Fruit fly (Drosophila melanogaster) whole organism, embryonic: ENCODE data around the gene vers.

Source experiments
- Adf1 ChIP-seq: fragments of 200-800 bp; sonication (Bioruptor generic); IDR thresholded peaks from 2 replicates; pipeline ENCODE4 v1.3.6; 2022; ENCODE audit warnings: missing biosample characterization, missing genetic modification characterization
- Atf6 ChIP-seq: fragments of 200-800 bp; sonication (Bioruptor generic); IDR thresholded peaks from 2 replicates; pipeline ENCODE4 v1.3.6; 2022; ENCODE audit warnings: missing biosample characterization, missing genetic modification characterization
- B-H2 ChIP-seq: fragments of 200-800 bp; sonication (Bioruptor generic); optimal IDR thresholded peaks from 2 replicates; lab custom pipeline; 2018; ENCODE audit warnings: missing biosample characterization, mild to moderate bottlenecking, missing genetic modification characterization
- Bgb ChIP-seq: fragments of 200-800 bp; sonication (Bioruptor generic); IDR thresholded peaks from 2 replicates; pipeline ENCODE4 v1.3.6; 2022; ENCODE audit warnings: missing biosample characterization, missing genetic modification characterization; ENCODE audit not compliant: partially characterized antibody
- CG11504 ChIP-seq: fragments of 200-800 bp; sonication (Bioruptor generic); optimal IDR thresholded peaks from 3 replicates; lab custom pipeline; 2019; ENCODE audit warnings: missing biosample characterization, mild to moderate bottlenecking, missing genetic modification characterization, moderate library complexity
- CG12219 ChIP-seq: fragments of 200-800 bp; sonication (Bioruptor generic); optimal IDR thresholded peaks from 3 replicates; lab custom pipeline; 2018; ENCODE audit warnings: missing biosample characterization, mild to moderate bottlenecking, missing genetic modification characterization
- CG12769 ChIP-seq: fragments of 200-800 bp; sonication (Bioruptor generic); optimal IDR thresholded peaks from 2 replicates; lab custom pipeline; 2019; ENCODE audit warnings: missing biosample characterization, mild to moderate bottlenecking, missing genetic modification characterization, moderate library complexity
- CG14014 ChIP-seq: fragments of 200-800 bp; sonication (Bioruptor generic); IDR thresholded peaks from 2 replicates; pipeline ENCODE4 v1.3.6; 2022; ENCODE audit warnings: missing biosample characterization, missing genetic modification characterization
- CG15514 ChIP-seq: fragments of 200-800 bp; sonication (Bioruptor generic); optimal IDR thresholded peaks from 3 replicates; lab custom pipeline; 2017; ENCODE audit warnings: missing biosample characterization, missing genetic modification characterization, mild to moderate bottlenecking, moderate library complexity, missing genetic modification reagents
- CG15601 ChIP-seq: fragments of 200-800 bp; sonication (Bioruptor generic); optimal IDR thresholded peaks from 3 replicates; lab custom pipeline; 2019; ENCODE audit warnings: missing biosample characterization, mild to moderate bottlenecking, missing genetic modification characterization, moderate library complexity
- CG1603 ChIP-seq: fragments of 200-800 bp; sonication (Bioruptor generic); optimal IDR thresholded peaks from 2 replicates; lab custom pipeline; 2019; ENCODE audit warnings: missing biosample characterization, mild to moderate bottlenecking, missing genetic modification characterization, moderate library complexity
- CG18262 ChIP-seq: fragments of 200-800 bp; optimal IDR thresholded peaks from 3 replicates; lab custom pipeline; 2019; ENCODE audit warnings: missing biosample characterization, mild to moderate bottlenecking, missing genetic modification characterization, moderate library complexity
- CG2712 ChIP-seq: fragments of 200-800 bp; optimal IDR thresholded peaks from 3 replicates; lab custom pipeline; 2019; ENCODE audit warnings: missing biosample characterization, mild to moderate bottlenecking, missing genetic modification characterization, moderate library complexity
- CG3281 ChIP-seq: fragments of 200-800 bp; sonication (Bioruptor generic); optimal IDR thresholded peaks from 3 replicates; lab custom pipeline; 2017; ENCODE audit warnings: missing biosample characterization, mild to moderate bottlenecking, missing genetic modification characterization
- CG33557 ChIP-seq: fragments of 200-800 bp; sonication (Bioruptor generic); optimal IDR thresholded peaks from 2 replicates; lab custom pipeline; 2019; ENCODE audit warnings: missing biosample characterization, mild to moderate bottlenecking, missing genetic modification characterization, moderate library complexity
- CG34376 ChIP-seq: fragments of 200-800 bp; sonication (Bioruptor generic); optimal IDR thresholded peaks from 2 replicates; lab custom pipeline; 2018; ENCODE audit warnings: missing biosample characterization, mild to moderate bottlenecking, missing genetic modification characterization
- CG6765 ChIP-seq: fragments of 200-800 bp; sonication (Bioruptor generic); optimal IDR thresholded peaks from 3 replicates; lab custom pipeline; 2017; ENCODE audit warnings: missing biosample characterization, mild to moderate bottlenecking, missing genetic modification characterization
- CG7839 ChIP-seq: fragments of 200-800 bp; sonication (Bioruptor generic); optimal IDR thresholded peaks from 3 replicates; lab custom pipeline; 2018; ENCODE audit warnings: missing biosample characterization, mild to moderate bottlenecking, missing genetic modification characterization, moderate library complexity
- CG8290 ChIP-seq, 3 experiments: fragments of 200-800 bp; sonication (Bioruptor generic); optimal IDR thresholded peaks; 2 replicates each; lab custom pipeline; 2016 to 2019; ENCODE audit warnings: missing biosample characterization in 3 of 3, missing genetic modification characterization in 3 of 3, mild to moderate bottlenecking in 2 of 3, moderate library complexity in 1 of 3
- CoRest ChIP-seq: fragments of 200-800 bp; sonication (Bioruptor generic); optimal IDR thresholded peaks from 3 replicates; lab custom pipeline; 2018; ENCODE audit warnings: missing biosample characterization, mild to moderate bottlenecking, missing genetic modification characterization, moderate library complexity
- Dbx ChIP-seq: fragments of 200-800 bp; sonication (Bioruptor generic); IDR thresholded peaks from 3 replicates; pipeline ENCODE4 v1.3.6; 2022; ENCODE audit warnings: missing biosample characterization, missing genetic modification characterization
- Dp ChIP-seq: fragments of 200-800 bp; sonication (Bioruptor generic); optimal IDR thresholded peaks from 2 replicates; lab custom pipeline; 2018; ENCODE audit warnings: missing biosample characterization, mild to moderate bottlenecking, missing genetic modification characterization, moderate library complexity
- Fer1 ChIP-seq: fragments of 200-800 bp; sonication (Bioruptor generic); optimal IDR thresholded peaks from 2 replicates; lab custom pipeline; 2017; ENCODE audit warnings: missing biosample characterization, mild to moderate bottlenecking, missing genetic modification characterization
- HLHmδ ChIP-seq: fragments of 200-800 bp; sonication (Bioruptor generic); optimal IDR thresholded peaks from 2 replicates; lab custom pipeline; 2018; ENCODE audit warnings: missing biosample characterization, mild to moderate bottlenecking, missing genetic modification characterization, moderate library complexity
- Lim3 ChIP-seq: fragments of 200-800 bp; sonication (Bioruptor generic); IDR thresholded peaks from 2 replicates; pipeline ENCODE4 v1.3.6; 2022; ENCODE audit warnings: missing biosample characterization, missing genetic modification characterization
- MESR4 ChIP-seq: fragments of 200-800 bp; sonication (Bioruptor generic); optimal IDR thresholded peaks from 2 replicates; lab custom pipeline; 2018; ENCODE audit warnings: missing biosample characterization, mild to moderate bottlenecking, missing genetic modification characterization, moderate library complexity
- Nf-YB ChIP-seq: fragments of 200-800 bp; sonication (Bioruptor generic); optimal IDR thresholded peaks from 3 replicates; lab custom pipeline; 2019; ENCODE audit warnings: missing biosample characterization, mild to moderate bottlenecking, missing genetic modification characterization, moderate library complexity
- Scr ChIP-seq: fragments of 200-800 bp; sonication (Bioruptor generic); IDR thresholded peaks from 2 replicates; pipeline ENCODE4 v1.3.6; 2022; ENCODE audit warnings: missing biosample characterization, missing genetic modification characterization; ENCODE audit not compliant: partially characterized antibody
- Trl ChIP-seq, 3 experiments: fragments of >200 bp in 2 of 3; fragments of 200-800 bp in 1 of 3; sonication (Bioruptor generic) in 1 of 3; optimal IDR thresholded peaks; 2 replicates in 1 of 3; 3 replicates in 2 of 3; lab custom pipeline; 2016 to 2017; ENCODE audit warnings: missing biosample characterization in 1 of 3, missing genetic modification characterization in 1 of 3
- amos ChIP-seq: fragments of 200-800 bp; sonication (Bioruptor generic); IDR thresholded peaks from 2 replicates; pipeline ENCODE4 v1.3.6; 2022; ENCODE audit warnings: missing biosample characterization, missing genetic modification characterization; ENCODE audit not compliant: partially characterized antibody
- bbx ChIP-seq: fragments of 200-800 bp; sonication (Bioruptor generic); IDR thresholded peaks from 2 replicates; pipeline ENCODE4 v1.3.6; 2022; ENCODE audit warnings: missing biosample characterization, missing genetic modification characterization; ENCODE audit not compliant: partially characterized antibody
- chn ChIP-seq: fragments of 200-800 bp; sonication (Bioruptor generic); optimal IDR thresholded peaks from 2 replicates; lab custom pipeline; 2016; ENCODE audit warnings: missing biosample characterization, missing genetic modification characterization
- ci ChIP-seq: fragments of 200-800 bp; sonication (Bioruptor generic); IDR thresholded peaks from 3 replicates; pipeline ENCODE4 v1.3.6; 2022; ENCODE audit warnings: missing biosample characterization, missing genetic modification characterization
- dm ChIP-seq: fragments of 200-800 bp; sonication (Bioruptor generic); optimal IDR thresholded peaks from 3 replicates; lab custom pipeline; 2016; ENCODE audit warnings: missing biosample characterization, missing genetic modification characterization
- emc ChIP-seq: fragments of 200-800 bp; sonication (Bioruptor generic); optimal IDR thresholded peaks from 2 replicates; lab custom pipeline; 2016; ENCODE audit warnings: missing biosample characterization, missing genetic modification characterization
- gro ChIP-seq: fragments of 200-800 bp; sonication (Bioruptor generic); optimal IDR thresholded peaks from 2 replicates; lab custom pipeline; 2016; ENCODE audit warnings: missing biosample characterization, missing genetic modification characterization
- ham ChIP-seq: fragments of 200-800 bp; sonication (Bioruptor generic); IDR thresholded peaks from 2 replicates; pipeline ENCODE4 v1.3.6; 2022; ENCODE audit warnings: missing biosample characterization, missing genetic modification characterization
- hkb ChIP-seq, 2 experiments: fragments of 200-800 bp in 1 of 2; fragments of >200 bp in 1 of 2; sonication (Bioruptor generic) in 1 of 2; IDR thresholded peaks in 1 of 2; optimal IDR thresholded peaks in 1 of 2; 2 replicates each; pipeline versions ENCODE4 v1.3.6 to Lab custom; 2017 to 2022; ENCODE audit warnings: missing biosample characterization in 1 of 2, missing genetic modification characterization in 1 of 2
- inv ChIP-seq: fragments of 200-800 bp; sonication (Bioruptor generic); IDR thresholded peaks from 2 replicates; pipeline ENCODE4 v1.3.6; 2022; ENCODE audit warnings: missing biosample characterization, missing genetic modification characterization; ENCODE audit not compliant: partially characterized antibody
- knrl ChIP-seq: fragments of 200-800 bp; sonication (Bioruptor generic); IDR thresholded peaks from 3 replicates; pipeline ENCODE4 v1.3.6; 2022; ENCODE audit warnings: missing biosample characterization, missing genetic modification characterization; ENCODE audit not compliant: partially characterized antibody
- mirr ChIP-seq: fragments of 200-800 bp; sonication (Bioruptor generic); optimal IDR thresholded peaks from 3 replicates; lab custom pipeline; 2018; ENCODE audit warnings: missing biosample characterization, mild to moderate bottlenecking, missing genetic modification characterization
- nerfin-2 ChIP-seq: fragments of 200-800 bp; sonication (Bioruptor generic); IDR thresholded peaks from 2 replicates; pipeline ENCODE4 v1.3.6; 2022; ENCODE audit warnings: missing biosample characterization, missing genetic modification characterization; ENCODE audit not compliant: partially characterized antibody
- nom ChIP-seq: fragments of 200-800 bp; sonication (Bioruptor generic); optimal IDR thresholded peaks from 2 replicates; lab custom pipeline; 2017; ENCODE audit warnings: missing biosample characterization, missing genetic modification characterization, mild to moderate bottlenecking, moderate library complexity, missing genetic modification reagents
- pzg ChIP-seq: fragments of 200-800 bp; sonication (Bioruptor generic); optimal IDR thresholded peaks from 3 replicates; lab custom pipeline; 2018; ENCODE audit warnings: missing biosample characterization, mild to moderate bottlenecking, missing genetic modification characterization, moderate library complexity
- slou ChIP-seq: fragments of 200-800 bp; sonication (Bioruptor generic); optimal IDR thresholded peaks from 3 replicates; lab custom pipeline; 2016; ENCODE audit warnings: missing biosample characterization, missing genetic modification characterization
- sug ChIP-seq: fragments of 200-800 bp; optimal IDR thresholded peaks from 2 replicates; lab custom pipeline; 2019; ENCODE audit warnings: missing biosample characterization, mild to moderate bottlenecking, missing genetic modification characterization, moderate library complexity
- wek ChIP-seq: fragments of 200-800 bp; sonication (Bioruptor generic); optimal IDR thresholded peaks from 3 replicates; lab custom pipeline; 2018; ENCODE audit warnings: missing biosample characterization, mild to moderate bottlenecking, missing genetic modification characterization, moderate library complexity

vers gene

dm6 chr3L:12124138-12124583 lies 8.3 kb downstream of the vers start (continued):
- TF ChIP-seq HLHmδ: no peak
- TF ChIP-seq inv (GFP tag; lab: Robert Waterston, UW): no peak
- peak; percentile 91 for TF ChIP-seq mirr (GFP tag; lab: Kevin White, UChicago)
- TF ChIP-seq CG12219 (GFP tag; lab: Kevin White, UChicago): peak; percentile 55
- TF ChIP-seq dm (GFP tag; lab: Kevin White, UChicago): peak; percentile 35
- TF ChIP-seq Nf-YB: peak; percentile 67
- TF ChIP-seq ci: peak; percentile 66
- peak; percentile 76 for TF ChIP-seq chn (GFP tag; lab: Kevin White, UChicago)
- TF ChIP-seq pzg: peak; percentile 42
- TF ChIP-seq Adf1 (GFP tag; lab: Robert Waterston, UW): peak; percentile 73
- TF ChIP-seq Fer1 (GFP tag; lab: Kevin White, UChicago): peak; percentile 63
- TF ChIP-seq Dbx (GFP tag; lab: Robert Waterston, UW): peak; percentile 54; the same call in 1 of the 3 replicates
- peak; percentile 23; the same call in 1 of the 2 replicates for TF ChIP-seq amos
- peak; percentile 68 for TF ChIP-seq nom
- peak; percentile 16 for TF ChIP-seq CG2712 (tag; lab: Kevin White, UChicago)
- no peak for TF ChIP-seq CG18262 (tag; lab: Kevin White, UChicago)
- peak; percentile 19 for TF ChIP-seq Dp
- peak; percentile 11 for TF ChIP-seq gro (GFP tag; lab: Kevin White, UChicago)
- peak; percentile 71 for TF ChIP-seq B-H2 (GFP tag; lab: Kevin White, UChicago)
- peak; percentile 29 for TF ChIP-seq CG15514
- peak; percentile 19; the same call in 1 of the 2 replicates for TF ChIP-seq Scr (GFP tag; lab: Robert Waterston, UW)
- TF ChIP-seq CG14014 (GFP tag; lab: Robert Waterston, UW): peak; percentile 7; the same call in 1 of the 2 replicates
- TF ChIP-seq CG1603 (tag; lab: Kevin White, UChicago): peak; percentile 17
- no peak for TF ChIP-seq CG7839 (tag; lab: Kevin White, UChicago)
- TF ChIP-seq MESR4: peak; percentile 60
- peak; percentile 60 for TF ChIP-seq wek (GFP tag; lab: Kevin White, UChicago)
- no peak for TF ChIP-seq Trl (optimal IDR thresholded peaks at IDR 0.05; lab: Kevin White, UChicago)
- no peak for TF ChIP-seq Trl (GFP tag; optimal IDR thresholded peaks at IDR 0.05; lab: Kevin White, UChicago)
- TF ChIP-seq CG34376 (GFP tag; lab: Kevin White, UChicago): peak; percentile 49
- no peak for TF ChIP-seq ham
- TF ChIP-seq CG33557 (GFP tag; lab: Kevin White, UChicago): peak; percentile 36
- no peak for TF ChIP-seq hkb (optimal IDR thresholded peaks at IDR 0.05; lab: Kevin White, UChicago)
- TF ChIP-seq hkb (GFP tag; IDR thresholded peaks at IDR 0.05; lab: Robert Waterston, UW): peak; percentile 40
- no peak for TF ChIP-seq nerfin-2 (GFP tag; lab: Robert Waterston, UW)
- TF ChIP-seq knrl (GFP tag; lab: Robert Waterston, UW): no peak; the same call in 2 of the 3 replicates
- TF ChIP-seq slou (GFP tag; lab: Kevin White, UChicago): no peak
- TF ChIP-seq CG6765 (GFP tag; lab: Kevin White, UChicago): no peak
- peak; percentile 85 for TF ChIP-seq CG12769 (tag; lab: Kevin White, UChicago)
- no peak for TF ChIP-seq Lim3 (GFP tag; lab: Robert Waterston, UW)
- TF ChIP-seq emc (GFP tag; lab: Kevin White, UChicago): no peak
- TF ChIP-seq CG11504 (tag; lab: Kevin White, UChicago): peak; percentile 16
- peak; percentile 57 for TF ChIP-seq CoRest (tag; lab: Kevin White, UChicago)
- TF ChIP-seq bbx (GFP tag; lab: Robert Waterston, UW): peak; percentile 57; the same call in 1 of the 2 replicates
- TF ChIP-seq CG3281 (GFP tag; lab: Kevin White, UChicago): peak; percentile 28
- TF ChIP-seq Bgb (GFP tag; lab: Robert Waterston, UW): peak; percentile 41; the same call in 1 of the 2 replicates
- TF ChIP-seq CG15601 (tag; lab: Kevin White, UChicago): peak; percentile 6
- peak; percentile 22; the same call in 1 of the 2 replicates for TF ChIP-seq Atf6 (GFP tag; lab: Robert Waterston, UW)
- TF ChIP-seq sug: peak; percentile 100
- no peak for TF ChIP-seq CG8290 (GFP tag; optimal IDR thresholded peaks at IDR 0.05; lab: Kevin White, UChicago)
- TF ChIP-seq CG8290 (tag; optimal IDR thresholded peaks at IDR 0.05; lab: Kevin White, UChicago): peak in 1 of 2 experiments; percentile 84
